Fruit fly (Drosophila melanogaster) S2 (cell line): ENCODE measurements around the gene CG14627.

Experiments used
- CG8478 ChIP-seq: fragments of >200 bp; optimal IDR thresholded peaks from 2 replicates; lab custom pipeline; 2018
- CTCF ChIP-seq, 2 experiments: fragments of >200 bp; optimal IDR thresholded peaks; 2 replicates each; lab custom pipeline; 2018

DNA sequence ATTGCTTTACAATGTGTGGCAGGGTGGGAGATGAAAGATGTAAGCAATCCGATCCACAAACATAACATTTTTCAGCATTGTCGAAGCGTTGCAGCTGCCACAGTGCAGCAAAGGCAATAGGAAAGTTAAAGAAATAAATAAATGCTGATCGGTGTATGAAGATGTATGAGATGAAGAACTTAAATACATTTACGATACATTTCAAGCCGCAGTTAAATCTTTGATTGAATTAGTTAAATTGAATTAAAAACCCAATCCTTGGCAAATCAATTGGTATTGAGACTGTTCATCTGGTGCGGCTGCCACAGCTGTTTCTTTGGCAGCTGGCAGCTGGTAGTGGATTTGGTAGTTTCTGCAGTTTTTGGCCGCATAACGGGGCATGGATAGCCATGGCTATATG is 16.4 kb downstream of the CG14627 start:
- TF ChIP-seq CG8478 (lab: Kevin White, UChicago) (no peak), CTCF (optimal IDR thresholded peaks at IDR 0.05; lab: Kevin White, UChicago) (no peak)
